Fruit fly (Drosophila melanogaster) whole organism, embryonic: ENCODE data around the gene SMC3.

ENCODE experiments used
- Abd-B ChIP-seq: fragments of 200-800 bp; sonication (Bioruptor generic); optimal IDR thresholded peaks from 2 replicates; lab custom pipeline; 2018; ENCODE audit warnings: missing biosample characterization, mild to moderate bottlenecking, missing genetic modification characterization, moderate library complexity
- Antp ChIP-seq: fragments of 200-800 bp; sonication (Bioruptor generic); optimal IDR thresholded peaks from 3 replicates; lab custom pipeline; 2016; ENCODE audit warnings: missing biosample characterization, missing genetic modification characterization
- Asciz ChIP-seq: fragments of 200-800 bp; sonication (Bioruptor generic); optimal IDR thresholded peaks from 2 replicates; lab custom pipeline; 2017; ENCODE audit warnings: missing biosample characterization, mild to moderate bottlenecking, missing genetic modification characterization, missing genetic modification reagents
- BtbVII ChIP-seq: fragments of 200-800 bp; sonication (Bioruptor generic); optimal IDR thresholded peaks from 3 replicates; lab custom pipeline; 2017; ENCODE audit warnings: missing biosample characterization, mild to moderate bottlenecking, missing genetic modification characterization
- CG12769 ChIP-seq: fragments of 200-800 bp; sonication (Bioruptor generic); optimal IDR thresholded peaks from 2 replicates; lab custom pipeline; 2019; ENCODE audit warnings: missing biosample characterization, mild to moderate bottlenecking, missing genetic modification characterization, moderate library complexity
- CG13624 ChIP-seq: fragments of 200-800 bp; sonication (Bioruptor generic); optimal IDR thresholded peaks from 2 replicates; lab custom pipeline; 2016; ENCODE audit warnings: missing biosample characterization, missing genetic modification characterization
- CG15269 ChIP-seq: fragments of 200-800 bp; sonication (Bioruptor generic); optimal IDR thresholded peaks from 2 replicates; lab custom pipeline; 2018; ENCODE audit warnings: missing biosample characterization, mild to moderate bottlenecking, missing genetic modification characterization, moderate library complexity
- CG15479 ChIP-seq: fragments of 200-800 bp; sonication (Bioruptor generic); optimal IDR thresholded peaks from 3 replicates; lab custom pipeline; 2019; ENCODE audit warnings: missing biosample characterization, mild to moderate bottlenecking, missing genetic modification characterization, moderate library complexity
- CG18764 ChIP-seq: fragments of 200-800 bp; sonication (Bioruptor generic); optimal IDR thresholded peaks from 3 replicates; lab custom pipeline; 2016; ENCODE audit warnings: missing biosample characterization, missing genetic modification characterization
- CG2875 ChIP-seq: fragments of 200-800 bp; sonication (Bioruptor generic); optimal IDR thresholded peaks from 2 replicates; lab custom pipeline; 2017; ENCODE audit warnings: missing biosample characterization, mild to moderate bottlenecking, missing genetic modification characterization, missing genetic modification reagents
- CG2889 ChIP-seq: fragments of 200-800 bp; sonication (Bioruptor generic); IDR thresholded peaks from 3 replicates; pipeline ENCODE4 v1.3.6; 2022; ENCODE audit warnings: missing biosample characterization, missing genetic modification characterization
- CG3065 ChIP-seq: fragments of 200-800 bp; sonication (Bioruptor generic); optimal IDR thresholded peaks from 2 replicates; lab custom pipeline; 2016; ENCODE audit warnings: missing biosample characterization, missing genetic modification characterization
- CG3281 ChIP-seq: fragments of 200-800 bp; sonication (Bioruptor generic); optimal IDR thresholded peaks from 3 replicates; lab custom pipeline; 2017; ENCODE audit warnings: missing biosample characterization, mild to moderate bottlenecking, missing genetic modification characterization
- CG3995 ChIP-seq: fragments of 200-800 bp; sonication (Bioruptor generic); optimal IDR thresholded peaks from 3 replicates; lab custom pipeline; 2016; ENCODE audit warnings: missing biosample characterization, missing genetic modification characterization
- CG4854 ChIP-seq: fragments of 200-800 bp; sonication (Bioruptor generic); optimal IDR thresholded peaks from 2 replicates; lab custom pipeline; 2016; ENCODE audit warnings: missing biosample characterization, missing genetic modification characterization, inconsistent platforms
- CG5245 ChIP-seq: fragments of 200-800 bp; sonication (Bioruptor generic); optimal IDR thresholded peaks from 3 replicates; lab custom pipeline; 2016; ENCODE audit warnings: missing biosample characterization, missing genetic modification characterization
- CG6175 ChIP-seq: fragments of 200-800 bp; sonication (Bioruptor generic); IDR thresholded peaks from 3 replicates; pipeline ENCODE4 v1.3.6; 2022; ENCODE audit warnings: missing biosample characterization, missing genetic modification characterization
- CG8290 ChIP-seq, 3 experiments: fragments of 200-800 bp; sonication (Bioruptor generic); optimal IDR thresholded peaks; 2 replicates each; lab custom pipeline; 2016 to 2019; ENCODE audit warnings: missing biosample characterization in 3 of 3, missing genetic modification characterization in 3 of 3, mild to moderate bottlenecking in 2 of 3, moderate library complexity in 1 of 3
- CG8388 ChIP-seq: fragments of 200-800 bp; sonication (Bioruptor generic); optimal IDR thresholded peaks from 2 replicates; lab custom pipeline; 2019; ENCODE audit warnings: missing biosample characterization, mild to moderate bottlenecking, missing genetic modification characterization, moderate library complexity
- CG9727 ChIP-seq: fragments of 200-800 bp; sonication (Bioruptor generic); optimal IDR thresholded peaks from 3 replicates; lab custom pipeline; 2017; ENCODE audit warnings: missing biosample characterization, mild to moderate bottlenecking, missing genetic modification characterization
- Dref ChIP-seq: fragments of 200-800 bp; sonication (Bioruptor generic); IDR thresholded peaks from 2 replicates; pipeline ENCODE4 v1.3.6; 2022; ENCODE audit warnings: missing biosample characterization, missing genetic modification characterization
- Hr3 ChIP-seq: fragments of 200-800 bp; sonication (Bioruptor generic); optimal IDR thresholded peaks from 3 replicates; lab custom pipeline; 2016; ENCODE audit warnings: missing biosample characterization, missing genetic modification characterization
- Hr51 ChIP-seq, 2 experiments: fragments of 200-800 bp; sonication (Bioruptor generic); optimal IDR thresholded peaks; 2 replicates in 1 of 2; 3 replicates in 1 of 2; lab custom pipeline; 2016 to 2018; ENCODE audit warnings: missing biosample characterization in 2 of 2, missing genetic modification characterization in 2 of 2, mild to moderate bottlenecking in 1 of 2, moderate library complexity in 1 of 2
- Mrtf ChIP-seq: fragments of 200-800 bp; sonication (Bioruptor generic); IDR thresholded peaks from 3 replicates; pipeline ENCODE4 v1.3.6; 2022; ENCODE audit warnings: missing biosample characterization, missing genetic modification characterization
- NC2β ChIP-seq: fragments of 200-800 bp; sonication (Bioruptor generic); optimal IDR thresholded peaks from 2 replicates; lab custom pipeline; 2016; ENCODE audit warnings: missing biosample characterization, missing genetic modification characterization
- Sry-δ ChIP-seq: fragments of 200-800 bp; sonication (Bioruptor generic); optimal IDR thresholded peaks from 2 replicates; lab custom pipeline; 2016; ENCODE audit warnings: missing biosample characterization, missing genetic modification characterization
- Trl ChIP-seq, 3 experiments: fragments of >200 bp in 2 of 3; fragments of 200-800 bp in 1 of 3; sonication (Bioruptor generic) in 1 of 3; optimal IDR thresholded peaks; 2 replicates in 1 of 3; 3 replicates in 2 of 3; lab custom pipeline; 2016 to 2017; ENCODE audit warnings: missing biosample characterization in 1 of 3, missing genetic modification characterization in 1 of 3
- ab ChIP-seq: fragments of 200-800 bp; sonication (Bioruptor generic); optimal IDR thresholded peaks from 2 replicates; lab custom pipeline; 2016; ENCODE audit warnings: missing biosample characterization, missing genetic modification characterization
- ash1 ChIP-seq: fragments of 200-800 bp; sonication (Bioruptor generic); optimal IDR thresholded peaks from 2 replicates; lab custom pipeline; 2018; ENCODE audit warnings: missing biosample characterization, mild to moderate bottlenecking, missing genetic modification characterization
- bab2 ChIP-seq: fragments of 200-800 bp; sonication (Bioruptor generic); optimal IDR thresholded peaks from 2 replicates; lab custom pipeline; 2016; ENCODE audit warnings: missing biosample characterization, missing genetic modification characterization
- dm ChIP-seq: fragments of 200-800 bp; sonication (Bioruptor generic); optimal IDR thresholded peaks from 3 replicates; lab custom pipeline; 2016; ENCODE audit warnings: missing biosample characterization, missing genetic modification characterization
- emc ChIP-seq: fragments of 200-800 bp; sonication (Bioruptor generic); optimal IDR thresholded peaks from 2 replicates; lab custom pipeline; 2016; ENCODE audit warnings: missing biosample characterization, missing genetic modification characterization
- ftz-f1 ChIP-seq: fragments of 200-800 bp; sonication (Bioruptor generic); optimal IDR thresholded peaks from 2 replicates; lab custom pipeline; 2016; ENCODE audit warnings: missing biosample characterization, missing genetic modification characterization
- gsb ChIP-seq: fragments of 200-800 bp; sonication (Bioruptor generic); IDR thresholded peaks from 2 replicates; pipeline ENCODE4 v1.3.6; 2022; ENCODE audit warnings: missing biosample characterization, missing genetic modification characterization
- gsb-n ChIP-seq: fragments of 200-800 bp; sonication (Bioruptor generic); optimal IDR thresholded peaks from 3 replicates; lab custom pipeline; 2018; ENCODE audit warnings: missing biosample characterization, mild to moderate bottlenecking, missing genetic modification characterization
- gt ChIP-seq: fragments of 200-800 bp; sonication (Bioruptor generic); IDR thresholded peaks from 2 replicates; pipeline ENCODE4 v1.3.6; 2022; ENCODE audit warnings: missing biosample characterization, missing genetic modification characterization
- ham ChIP-seq: fragments of 200-800 bp; sonication (Bioruptor generic); IDR thresholded peaks from 2 replicates; pipeline ENCODE4 v1.3.6; 2022; ENCODE audit warnings: missing biosample characterization, missing genetic modification characterization
- inv ChIP-seq: fragments of 200-800 bp; sonication (Bioruptor generic); IDR thresholded peaks from 2 replicates; pipeline ENCODE4 v1.3.6; 2022; ENCODE audit warnings: missing biosample characterization, missing genetic modification characterization; ENCODE audit not compliant: partially characterized antibody
- jing ChIP-seq: fragments of 200-800 bp; sonication (Bioruptor generic); optimal IDR thresholded peaks from 2 replicates; lab custom pipeline; 2018; ENCODE audit warnings: missing biosample characterization, mild to moderate bottlenecking, missing genetic modification characterization
- klu ChIP-seq: fragments of 200-800 bp; sonication (Bioruptor generic); IDR thresholded peaks from 2 replicates; pipeline ENCODE4 v1.3.6; 2022; ENCODE audit warnings: missing biosample characterization, missing genetic modification characterization
- nerfin-2 ChIP-seq: fragments of 200-800 bp; sonication (Bioruptor generic); IDR thresholded peaks from 2 replicates; pipeline ENCODE4 v1.3.6; 2022; ENCODE audit warnings: missing biosample characterization, missing genetic modification characterization; ENCODE audit not compliant: partially characterized antibody
- otp ChIP-seq: fragments of 200-800 bp; sonication (Bioruptor generic); IDR thresholded peaks from 3 replicates; pipeline ENCODE4, ENCODE4 v1.3.6; 2022; ENCODE audit warnings: missing biosample characterization, missing genetic modification characterization
- sc ChIP-seq, 3 experiments: fragments of >200 bp in 2 of 3; fragments of 200-800 bp in 1 of 3; sonication (Bioruptor generic) in 1 of 3; optimal IDR thresholded peaks; 2 replicates in 2 of 3; 3 replicates in 1 of 3; lab custom pipeline; 2017; ENCODE audit warnings: mild to moderate bottlenecking in 1 of 3, missing biosample characterization in 1 of 3, missing genetic modification characterization in 1 of 3, missing genetic modification reagents in 1 of 3
- sens-2 ChIP-seq: fragments of 200-800 bp; sonication (Bioruptor generic); IDR thresholded peaks from 2 replicates; pipeline ENCODE4 v1.3.6; 2022; ENCODE audit warnings: missing biosample characterization, missing genetic modification characterization
- slou ChIP-seq: fragments of 200-800 bp; sonication (Bioruptor generic); optimal IDR thresholded peaks from 3 replicates; lab custom pipeline; 2016; ENCODE audit warnings: missing biosample characterization, missing genetic modification characterization
- sqz ChIP-seq: fragments of 200-800 bp; sonication (Bioruptor generic); optimal IDR thresholded peaks from 3 replicates; lab custom pipeline; 2018; ENCODE audit warnings: missing biosample characterization, mild to moderate bottlenecking, missing genetic modification characterization
- twi ChIP-seq: fragments of 200-800 bp; optimal IDR thresholded peaks from 2 replicates; lab custom pipeline; 2019; ENCODE audit warnings: missing biosample characterization, mild to moderate bottlenecking, missing genetic modification characterization, moderate library complexity
- yki ChIP-seq: fragments of >200 bp; optimal IDR thresholded peaks from 3 replicates; lab custom pipeline; 2018

The SMC3 gene

dm6 chrX:16640260-16641100 lies 47.2 kb upstream of the SMC3 start, which contains the start of the genes SNRPG and mthl1 (continued):
- TF ChIP-seq ash1 (GFP tag; lab: Kevin White, UChicago) (no peak), CG9727 (GFP tag; lab: Kevin White, UChicago) (peak; percentile 60), Hr51 (GFP tag; optimal IDR thresholded peaks at IDR 0.05; lab: Kevin White, UChicago) (peak; percentile 75 to 80), CG5245 (GFP tag; lab: Kevin White, UChicago) (peak; percentile 57), nerfin-2 (GFP tag; lab: Robert Waterston, UW) (no peak), bab2 (peak; percentile 82), CG2875 (no peak), sens-2 (GFP tag; lab: Robert Waterston, UW) (peak; percentile 77), ab (GFP tag; lab: Kevin White, UChicago) (peak; percentile 55), sqz (GFP tag; lab: Kevin White, UChicago) (peak; percentile 96), emc (peak; percentile 70), sc (optimal IDR thresholded peaks at IDR 0.05; lab: Kevin White, UChicago) (no peak), sc (GFP tag; optimal IDR thresholded peaks at IDR 0.05; lab: Kevin White, UChicago) (peak; percentile 25), yki (lab: Kevin White, UChicago) (no peak), CG8388 (GFP tag; lab: Kevin White, UChicago) (peak; percentile 38), slou (GFP tag; lab: Kevin White, UChicago) (peak; percentile 74), gsb-n (tag; lab: Kevin White, UChicago) (peak; percentile 55), CG4854 (peak; percentile 63), CG12769 (tag; lab: Kevin White, UChicago) (peak; percentile 72), jing (GFP tag; lab: Kevin White, UChicago) (peak; percentile 30), CG8290 (GFP tag; optimal IDR thresholded peaks at IDR 0.05; lab: Kevin White, UChicago) (no peak), CG8290 (tag; optimal IDR thresholded peaks at IDR 0.05; lab: Kevin White, UChicago) (peak in 1 of 2 experiments; percentile 82), NC2β (peak; percentile 74), Sry-δ (GFP tag; lab: Kevin White, UChicago) (peak; percentile 85), CG18764 (GFP tag; lab: Kevin White, UChicago) (peak; percentile 59), Antp (GFP tag; lab: Kevin White, UChicago) (peak; percentile 73), gsb (peak; percentile 84), klu (peak; percentile 89), Dref (GFP tag; lab: Robert Waterston, UW) (peak; percentile 53), CG3065 (GFP tag; lab: Kevin White, UChicago) (peak; percentile 24), CG13624 (GFP tag; lab: Kevin White, UChicago) (peak; percentile 76), Hr3 (GFP tag; lab: Kevin White, UChicago) (peak; percentile 45), CG15269 (tag; lab: Kevin White, UChicago) (peak; percentile 74), CG3995 (GFP tag; lab: Kevin White, UChicago) (peak; percentile 79), Mrtf (GFP tag; lab: Robert Waterston, UW) (peak; percentile 95), ham (GFP tag; lab: Robert Waterston, UW) (peak; percentile 77; the same call in 1 of the 2 replicates), otp (GFP tag; lab: Robert Waterston, UW) (peak; percentile 88), CG3281 (GFP tag; lab: Kevin White, UChicago) (peak; percentile 53), ftz-f1 (GFP tag; lab: Kevin White, UChicago) (no peak), Trl (optimal IDR thresholded peaks at IDR 0.05; lab: Kevin White, UChicago) (no peak), Trl (GFP tag; optimal IDR thresholded peaks at IDR 0.05; lab: Kevin White, UChicago) (peak; percentile 71), CG15479 (GFP tag; lab: Kevin White, UChicago) (no peak), inv (GFP tag; lab: Robert Waterston, UW) (peak; percentile 74), Asciz (GFP tag; lab: Kevin White, UChicago) (no peak), gt (GFP tag; lab: Robert Waterston, UW) (peak; percentile 78), twi (tag; lab: Kevin White, UChicago) (no peak), BtbVII (no peak), Abd-B (GFP tag; lab: Kevin White, UChicago) (peak; percentile 87), CG6175 (GFP tag; lab: Robert Waterston, UW) (peak; percentile 88), dm (peak; percentile 48), CG2889 (GFP tag; lab: Robert Waterston, UW) (peak; percentile 92)
